Worm (Caenorhabditis elegans): ENCODE results near the gene F16H6.3.

DNA sequence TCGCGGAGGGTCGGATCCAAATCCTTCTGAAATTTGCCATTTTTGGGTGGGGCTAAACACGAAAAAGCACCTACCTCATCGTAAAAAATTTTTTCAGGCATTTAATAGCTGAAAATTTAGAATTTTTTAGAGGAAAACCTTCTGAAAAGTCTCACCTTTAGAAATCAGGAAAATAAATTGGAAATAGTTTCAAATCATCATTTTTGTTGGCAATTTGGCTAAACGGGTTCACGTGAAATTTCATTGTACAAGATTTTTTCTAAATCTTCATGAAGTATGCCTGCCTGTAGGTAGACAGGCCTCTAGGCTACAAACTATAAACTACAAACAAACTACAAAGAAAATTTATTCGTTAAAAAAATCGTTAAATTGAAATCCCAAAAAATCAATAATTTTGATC lies 26.8 kb upstream of the F16H6.3 start, which contains the start of gene C14A6.7:
- no peak for TF ChIP-seq him-1 (tag; optimal IDR thresholded peaks at IDR 0.05)
- no peak for TF ChIP-seq dao-5 (tag; optimal IDR thresholded peaks at IDR 0.05)
- no peak for TF ChIP-seq W03F9.2 (tag; optimal IDR thresholded peaks at IDR 0.05)
